Fruit fly (Drosophila melanogaster): ENCODE measurements around the gene toc.

The toc gene

dm6 chr2L:3086290-3086876 lies 58.2 kb downstream of the toc start (continued):
- no peak for TF ChIP-seq ato (GFP tag; IDR thresholded peaks at IDR 0.05; ENCODE audit: partially characterized antibody)
- peak; percentile 81 for TF ChIP-seq dysf (GFP tag; IDR thresholded peaks at IDR 0.05)
- TF ChIP-seq fu2 (GFP tag; optimal IDR thresholded peaks at IDR 0.05) = peak; percentile 23
- no peak for TF ChIP-seq CG14860 (GFP tag; IDR thresholded peaks at IDR 0.05; ENCODE audit: partially characterized antibody)
- peak; percentile 46; the same call in 1 of the 3 replicates for TF ChIP-seq gce (GFP tag; IDR thresholded peaks at IDR 0.05)
- peak; percentile 48; the same call in 1 of the 2 replicates for TF ChIP-seq sob (GFP tag; IDR thresholded peaks at IDR 0.05)
- peak; percentile 63 for TF ChIP-seq E2f1 (GFP tag; IDR thresholded peaks at IDR 0.05)
- no peak for TF ChIP-seq CG17186 (GFP tag; optimal IDR thresholded peaks at IDR 0.05)
- TF ChIP-seq tin (GFP tag; optimal IDR thresholded peaks at IDR 0.05) = peak; percentile 44
- peak; percentile 44; the same call in 1 of the 2 replicates for TF ChIP-seq bowl (GFP tag; IDR thresholded peaks at IDR 0.05)
- TF ChIP-seq so (GFP tag; IDR thresholded peaks at IDR 0.05) = peak; percentile 65; the same call in 2 of the 3 replicates
- TF ChIP-seq Gsc (GFP tag; IDR thresholded peaks at IDR 0.05) = no peak
- no peak for TF ChIP-seq tll (GFP tag; optimal IDR thresholded peaks at IDR 0.05)
- peak; percentile 33 for TF ChIP-seq HLH54F (GFP tag; optimal IDR thresholded peaks at IDR 0.05)
- TF ChIP-seq HLH4C (GFP tag; IDR thresholded peaks at IDR 0.05; ENCODE audit: partially characterized antibody) = no peak
- TF ChIP-seq HLHmδ (GFP tag; optimal IDR thresholded peaks at IDR 0.05) = no peak
- peak; percentile 57 for TF ChIP-seq Oaz (GFP tag; IDR thresholded peaks at IDR 0.05)
- TF ChIP-seq CG7745 (tag; optimal IDR thresholded peaks at IDR 0.05) = no peak
- TF ChIP-seq repo (GFP tag; optimal IDR thresholded peaks at IDR 0.05) = no peak
- TF ChIP-seq caup (GFP tag; optimal IDR thresholded peaks at IDR 0.05; ENCODE audit: severe bottlenecking) = peak; percentile 69
- no peak for TF ChIP-seq lov (optimal IDR thresholded peaks at IDR 0.05)
- no peak for TF ChIP-seq lov (GFP tag; IDR thresholded peaks at IDR 0.05)
- peak; percentile 2 for TF ChIP-seq slp2 (GFP tag; optimal IDR thresholded peaks at IDR 0.05)
- TF ChIP-seq chm (GFP tag; IDR thresholded peaks at IDR 0.05) = no peak
- TF ChIP-seq Nf-YC (tag; optimal IDR thresholded peaks at IDR 0.05) = peak; percentile 48
- TF ChIP-seq HLH3B (GFP tag; IDR thresholded peaks at IDR 0.05) = peak; percentile 83
- TF ChIP-seq crol (GFP tag; IDR thresholded peaks at IDR 0.05) = no peak
- peak; percentile 51 for TF ChIP-seq kay (GFP tag; optimal IDR thresholded peaks at IDR 0.05)
- TF ChIP-seq hbn (GFP tag; IDR thresholded peaks at IDR 0.05; ENCODE audit: partially characterized antibody) = no peak
- peak; percentile 39; the same call in 1 of the 2 replicates for TF ChIP-seq CG17328 (GFP tag; IDR thresholded peaks at IDR 0.05)
- peak; percentile 0 for TF ChIP-seq CG3065 (GFP tag; optimal IDR thresholded peaks at IDR 0.05)
- TF ChIP-seq dmrt11E (tag; optimal IDR thresholded peaks at IDR 0.05) = no peak
- TF ChIP-seq btn (GFP tag; optimal IDR thresholded peaks at IDR 0.05) = no peak
- TF ChIP-seq CG3407 (GFP tag; optimal IDR thresholded peaks at IDR 0.05) = peak; percentile 41
- TF ChIP-seq HHEX (GFP tag; optimal IDR thresholded peaks at IDR 0.05) = peak; percentile 66
- TF ChIP-seq CG14050 (GFP tag; IDR thresholded peaks at IDR 0.05) = peak; percentile 52; the same call in 2 of the 3 replicates
- peak; percentile 82 for TF ChIP-seq Meics (GFP tag; optimal IDR thresholded peaks at IDR 0.05)
- peak; percentile 83 for TF ChIP-seq grau (tag; optimal IDR thresholded peaks at IDR 0.05)
- peak; percentile 40 for TF ChIP-seq CG5180 (GFP tag; optimal IDR thresholded peaks at IDR 0.05)
- TF ChIP-seq CG16779 (GFP tag; IDR thresholded peaks at IDR 0.05) = no peak
- TF ChIP-seq CG3995 (GFP tag; optimal IDR thresholded peaks at IDR 0.05) = no peak
- TF ChIP-seq CG4360 (GFP tag; IDR thresholded peaks at IDR 0.05) = no peak
- no peak for TF ChIP-seq fru (optimal IDR thresholded peaks at IDR 0.05)
- TF ChIP-seq Stat92E (GFP tag; optimal IDR thresholded peaks at IDR 0.05) = no peak
- peak; percentile 47 for TF ChIP-seq az2 (GFP tag; optimal IDR thresholded peaks at IDR 0.05)
- no peak for TF ChIP-seq prd (optimal IDR thresholded peaks at IDR 0.05)
- TF ChIP-seq prd (GFP tag; IDR thresholded peaks at IDR 0.05) = peak; percentile 64; the same call in 2 of the 3 replicates
- peak; percentile 51; the same call in 1 of the 2 replicates for TF ChIP-seq Xrp1 (GFP tag; IDR thresholded peaks at IDR 0.05)
- TF ChIP-seq pum (GFP tag; optimal IDR thresholded peaks at IDR 0.05) = peak; percentile 16
- peak; percentile 71 for TF ChIP-seq HmgZ (tag; optimal IDR thresholded peaks at IDR 0.05)
